Worm (Caenorhabditis elegans) whole organism, mixed stage, embryonic: Measurements from ENCODE around the gene srx-14.

ENCODE experiments used
- blmp-1 ChIP-seq: fragments of 150-350 bp; optimal IDR thresholded peaks from 2 replicates; lab custom pipeline; 2014; ENCODE audit warnings: missing biosample characterization, missing genetic modification characterization
- ceh-43 ChIP-seq: fragments of 200-800 bp; sonication (Bioruptor generic); optimal IDR thresholded peaks from 2 replicates; lab custom pipeline; 2018; ENCODE audit warnings: mild to moderate bottlenecking, missing genetic modification characterization, moderate library complexity, missing compliant biosample characterization
- ces-1 ChIP-seq: fragments of 150-350 bp; optimal IDR thresholded peaks from 2 replicates; lab custom pipeline; 2014; ENCODE audit warnings: missing biosample characterization, missing genetic modification reagents, missing genetic modification characterization
- cnd-1 ChIP-seq: fragments of 200-800 bp; sonication (Bioruptor generic); optimal IDR thresholded peaks from 2 replicates; lab custom pipeline; 2018; ENCODE audit warnings: mild to moderate bottlenecking, missing genetic modification characterization, missing compliant biosample characterization
- elt-1 ChIP-seq: sonication (generic microtip); optimal IDR thresholded peaks from 2 replicates; lab custom pipeline; 2017; ENCODE audit warnings: missing genetic modification characterization, mild to moderate bottlenecking, missing compliant biosample characterization, antibody characterized with exemption, moderate library complexity, borderline replicate concordance; ENCODE audit not compliant: insufficient read depth
- unc-39 ChIP-seq: fragments of 150-350 bp; optimal IDR thresholded peaks from 2 replicates; lab custom pipeline; 2014; ENCODE audit warnings: missing biosample characterization, missing genetic modification characterization
- ztf-11 ChIP-seq: fragments of 150-350 bp; optimal IDR thresholded peaks from 2 replicates; lab custom pipeline; 2014; ENCODE audit warnings: missing biosample characterization, missing genetic modification characterization

DNA sequence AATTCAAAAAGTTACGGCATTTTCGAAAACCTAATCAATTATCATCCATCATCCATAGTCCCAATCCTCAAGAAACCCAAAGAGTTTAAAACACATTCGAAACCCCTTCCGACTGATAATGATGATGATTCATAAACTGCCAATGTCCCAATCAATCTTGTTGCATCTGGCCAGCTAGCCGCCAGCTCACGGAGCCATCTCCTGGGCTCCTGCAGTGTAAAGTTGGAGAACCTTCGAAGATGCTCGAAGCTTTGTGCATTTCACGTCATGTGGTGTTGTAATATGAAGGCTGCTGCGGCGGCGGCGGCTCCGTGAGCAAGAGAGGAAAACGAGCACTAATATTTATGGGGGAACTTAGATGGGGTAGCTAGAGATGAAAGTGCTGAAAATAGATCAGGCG, 5.5 kb downstream of the srx-14 start:
- TF ChIP-seq ceh-43 (GFP tag; lab: Kevin White, UChicago) = no peak
- no peak for TF ChIP-seq ztf-11 (tag; lab: Kevin White, UChicago)
- no peak for TF ChIP-seq unc-39
- TF ChIP-seq ces-1 (GFP tag; lab: Kevin White, UChicago) = no peak
- TF ChIP-seq cnd-1 (tag; lab: Kevin White, UChicago) = no peak
- no peak for TF ChIP-seq elt-1
- TF ChIP-seq blmp-1 (tag; lab: Kevin White, UChicago) = no peak
